Fruit fly (Drosophila melanogaster): ENCODE data around the gene sala.

DNA sequence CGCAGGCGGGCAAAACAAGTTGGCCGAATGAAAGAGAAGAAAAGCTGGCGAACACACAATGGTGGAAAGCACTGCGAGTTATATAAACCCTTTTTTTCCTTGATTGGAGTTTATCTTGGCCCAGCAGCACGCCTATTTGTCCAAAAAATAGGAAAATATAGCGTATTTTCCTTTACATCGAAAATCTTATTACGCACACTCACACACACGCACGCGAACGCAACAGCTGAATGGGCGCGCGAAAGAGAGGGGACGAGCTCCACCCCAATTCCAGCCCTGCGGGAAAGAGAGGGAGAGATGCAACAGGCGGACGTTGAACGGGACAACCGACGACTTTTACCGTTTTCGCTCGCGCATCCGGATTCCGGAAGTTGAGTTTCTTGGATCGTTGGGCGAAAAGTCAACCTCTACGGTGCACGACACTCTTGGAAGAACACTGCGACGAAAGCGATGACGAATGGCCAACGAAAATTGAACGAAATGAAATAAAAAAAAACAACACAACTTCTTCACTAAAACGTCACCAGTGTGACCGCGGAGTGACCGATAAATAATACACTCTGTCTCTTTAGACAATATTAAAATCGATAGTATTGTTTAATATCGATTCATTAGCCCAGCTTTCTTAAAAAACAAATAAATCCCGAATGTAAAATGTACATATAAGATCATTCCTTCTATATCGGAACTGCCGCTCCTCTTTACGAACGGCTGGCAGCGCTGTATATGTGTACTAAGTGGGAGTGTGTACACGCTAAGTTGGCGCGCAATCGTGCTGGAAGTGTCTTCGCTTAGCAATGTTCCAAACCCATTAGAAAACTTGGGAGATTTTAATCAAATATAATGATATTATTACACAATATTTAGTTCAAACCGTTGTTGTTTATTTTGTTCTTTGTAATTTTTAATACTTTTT lies 32.3 kb downstream of the sala start, which contains the start of the genes Dlg5 and CG4970:
- no peak for TF ChIP-seq B-H1 (GFP tag; IDR thresholded peaks at IDR 0.05)
- no peak for TF ChIP-seq H15 (GFP tag; IDR thresholded peaks at IDR 0.05)
- peak; percentile 91 for TF ChIP-seq Lhr (GFP tag; optimal IDR thresholded peaks at IDR 0.05)
- no peak for TF ChIP-seq gcm2 (GFP tag; optimal IDR thresholded peaks at IDR 0.05)
- TF ChIP-seq CG10979 (tag; optimal IDR thresholded peaks at IDR 0.05): no peak
- no peak for TF ChIP-seq lab (GFP tag; optimal IDR thresholded peaks at IDR 0.05)
- peak; percentile 65 for TF ChIP-seq CG3847 (GFP tag; IDR thresholded peaks at IDR 0.05)
- TF ChIP-seq CG14710 (tag; optimal IDR thresholded peaks at IDR 0.05): peak; percentile 69
- peak; percentile 81 for TF ChIP-seq CG1603 (tag; optimal IDR thresholded peaks at IDR 0.05)
- peak; percentile 63; the same call in 1 of the 2 replicates for TF ChIP-seq NFAT (GFP tag; IDR thresholded peaks at IDR 0.05)
- TF ChIP-seq CG14860 (GFP tag; IDR thresholded peaks at IDR 0.05; ENCODE audit: partially characterized antibody): peak; percentile 46; the same call in 2 of the 3 replicates
- peak in 1 of 2 experiments; percentile 61 for TF ChIP-seq insv (GFP tag; optimal IDR thresholded peaks at IDR 0.05)
